Fruit fly (Drosophila melanogaster) ovary, adult (tissue): ENCODE measurements around the gene Octbeta1R.

Experiments
- CG17801 ChIP-seq: fragments of 200-800 bp; optimal IDR thresholded peaks from 2 replicates; lab custom pipeline; 2019; ENCODE audit warnings: missing biosample characterization, mild to moderate bottlenecking, missing genetic modification characterization, moderate library complexity; ENCODE audit not compliant: partially characterized antibody

The Octbeta1R gene

dm6 chr3R:22524344-22525072 is 27.5 kb downstream of the Octbeta1R start:
- no peak for TF ChIP-seq CG17801 (GFP tag; lab: Kevin White, UChicago)

- TF ChIP-seq CG17801 (GFP tag; lab: Kevin White, UChicago): no peak
These were observed 28.0 kb downstream of the Octbeta1R start for dm6 chr3R:22525073-22525413.

DNA sequence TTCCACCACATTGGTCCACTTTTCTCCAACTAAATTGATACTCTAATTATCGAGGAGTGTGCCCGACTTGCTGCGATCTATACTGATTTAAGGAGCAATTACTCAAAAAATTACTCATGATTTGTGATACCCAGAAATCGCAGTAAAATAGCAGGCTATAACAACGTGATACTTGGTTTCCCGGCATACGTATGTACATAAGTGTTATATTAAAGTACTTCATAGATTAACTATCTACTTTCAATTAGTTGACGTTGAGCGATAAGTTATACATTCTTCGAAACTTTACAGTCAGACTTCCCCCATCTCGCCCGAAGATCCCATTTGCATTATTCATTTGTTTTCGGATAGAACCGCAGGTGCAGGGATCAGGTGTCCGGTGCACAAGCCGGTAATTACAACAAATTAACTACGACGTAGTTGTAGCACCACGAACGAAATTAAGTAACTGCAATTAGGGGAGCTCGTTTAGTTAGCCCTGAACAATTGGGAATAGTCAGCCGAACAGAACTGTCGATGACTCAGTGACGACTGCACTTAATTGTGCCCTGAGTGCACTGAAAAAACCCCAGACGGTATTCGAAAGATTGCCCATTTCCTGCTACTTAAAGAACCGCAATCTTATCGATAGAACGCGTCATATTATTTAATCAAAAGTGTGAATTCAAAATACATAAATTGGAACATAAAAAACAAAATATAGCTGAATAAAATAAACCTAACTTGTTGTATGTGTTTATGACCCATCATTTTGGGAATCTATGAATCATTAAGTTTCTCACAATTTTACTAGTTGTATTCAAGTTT is 28.7 kb downstream of the Octbeta1R start:
- TF ChIP-seq CG17801 (GFP tag; lab: Kevin White, UChicago): peak; percentile 21

- no peak for TF ChIP-seq CG17801 (GFP tag; lab: Kevin White, UChicago)
These were observed 29.4 kb downstream of the Octbeta1R start for dm6 chr3R:22526353-22526907.

dm6 chr3R:22527192-22527591 is 30.2 kb downstream of the Octbeta1R start:
- no peak for TF ChIP-seq CG17801 (GFP tag; lab: Kevin White, UChicago)

DNA sequence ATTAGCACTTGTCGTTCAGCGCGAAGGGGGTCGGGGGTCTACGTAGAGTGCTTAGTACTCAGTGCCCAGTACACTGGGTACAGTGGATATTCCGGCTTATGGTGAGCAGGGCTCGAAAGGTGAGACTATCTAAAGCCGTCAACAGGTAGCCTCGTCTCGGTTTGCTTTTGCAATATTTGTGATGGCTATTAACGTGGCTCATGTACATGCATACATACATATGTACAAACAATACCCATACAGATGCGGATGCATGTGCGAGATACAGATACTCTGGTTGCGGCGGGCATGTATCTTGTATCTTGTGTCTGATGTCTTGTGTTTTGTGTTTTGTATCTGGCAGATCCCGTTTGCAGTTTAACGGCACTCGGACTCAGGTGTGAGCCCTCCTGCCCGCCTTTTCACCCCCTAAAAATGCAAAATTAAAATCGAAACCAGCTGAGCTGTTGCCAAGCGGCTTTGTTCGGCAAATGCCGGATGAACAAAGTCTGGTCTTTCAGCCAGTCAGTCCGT is 30.7 kb downstream of the Octbeta1R start:
- no peak for TF ChIP-seq CG17801 (GFP tag; lab: Kevin White, UChicago)

- TF ChIP-seq CG17801 (GFP tag; lab: Kevin White, UChicago): peak; percentile 57
These were observed 31.5 kb downstream of the Octbeta1R start, which contains the start of gene CG5346 for dm6 chr3R:22528264-22529158. Gene CG5346 (minus strand): TSS chr3R:22528663.

DNA sequence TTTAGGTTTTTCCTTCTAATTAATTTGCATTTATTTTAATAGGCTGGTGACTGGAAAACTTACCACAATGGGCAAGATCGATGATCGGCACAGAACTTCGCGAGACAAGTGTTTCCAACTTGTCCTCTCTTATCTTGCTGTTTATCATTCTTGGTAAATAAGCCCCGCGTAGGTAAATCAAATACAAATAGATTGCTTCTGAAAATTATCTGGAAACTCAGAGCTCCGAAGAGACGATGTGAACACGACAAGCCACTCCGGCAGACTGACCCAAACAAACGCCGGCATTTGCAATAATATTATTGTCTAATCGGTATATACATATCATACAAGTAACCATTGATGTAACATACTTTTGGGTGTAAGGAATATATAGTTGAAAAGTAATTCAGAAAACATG is 33.3 kb downstream of the Octbeta1R start, which contains the start of gene CG33099:
Gene CG33099, minus strand, starts transcription at position 268 of the 400 bp plus-strand sequence.
- TF ChIP-seq CG17801 (GFP tag; lab: Kevin White, UChicago): peak; percentile 29

DNA sequence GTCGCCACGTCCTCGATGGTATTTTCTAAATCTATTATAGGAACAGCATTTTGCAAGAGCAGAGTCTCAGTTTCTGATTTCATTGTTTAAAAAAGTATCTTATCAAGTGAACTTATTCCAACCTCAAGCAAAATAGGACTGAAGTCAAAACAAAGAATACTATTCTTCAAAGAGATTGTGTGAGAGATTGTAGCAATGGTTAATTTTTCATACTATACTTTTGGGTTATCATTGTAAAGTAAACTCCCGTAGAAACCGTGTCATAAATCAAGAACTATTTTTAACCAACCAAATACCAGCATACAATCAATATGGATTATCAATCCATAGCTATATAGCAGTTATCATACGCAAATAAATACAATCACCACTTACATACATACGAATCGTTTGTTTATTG is 34.8 kb downstream of the Octbeta1R start, which contains the start of gene CG33093:
Gene CG33093, minus strand, starts transcription at position 122 of the 400 bp plus-strand sequence.
- no peak for TF ChIP-seq CG17801 (GFP tag; lab: Kevin White, UChicago)

DNA sequence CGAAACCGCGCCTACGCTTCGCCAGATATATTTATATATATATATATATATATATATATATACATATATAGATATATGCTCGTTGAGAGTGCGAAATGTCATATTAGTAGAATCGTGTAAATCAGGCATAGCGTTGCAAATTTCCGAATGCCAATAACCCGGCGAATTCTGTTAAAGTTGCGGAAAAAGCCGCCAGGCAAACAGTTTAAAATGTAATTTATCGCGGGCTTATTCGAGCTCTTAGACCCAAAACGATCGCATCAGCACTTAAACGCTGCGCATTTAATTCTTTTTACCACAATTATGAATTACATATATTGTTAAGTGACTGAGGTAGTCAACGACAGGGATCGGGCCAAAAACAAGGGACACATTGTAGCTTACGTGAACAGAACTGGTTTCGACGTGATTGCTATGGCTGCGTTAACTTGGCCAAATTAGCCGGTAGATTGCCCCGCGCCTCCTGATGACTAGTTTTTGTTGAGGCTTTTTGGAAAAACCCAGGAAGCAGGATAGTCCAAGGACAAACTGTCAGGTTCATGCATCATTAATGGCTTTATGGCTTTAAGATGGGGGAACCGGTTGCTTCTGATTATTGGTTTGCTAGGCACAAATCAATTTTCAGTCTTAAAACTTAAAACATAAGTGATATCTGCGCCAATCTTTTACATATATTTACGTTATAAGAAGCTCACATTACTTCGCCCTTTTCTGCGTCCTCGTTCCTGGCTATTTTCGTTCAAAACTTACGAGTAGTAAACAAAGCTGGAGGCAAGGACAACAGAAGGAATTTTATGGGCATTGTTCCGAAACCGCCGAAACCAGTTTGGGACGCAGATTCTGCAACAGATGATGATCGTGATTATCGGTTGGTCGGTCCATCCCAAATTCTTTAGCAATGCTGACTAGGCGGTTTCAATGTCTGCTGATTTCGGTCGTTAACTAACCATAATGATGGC is 37.2 kb downstream of the Octbeta1R start:
- TF ChIP-seq CG17801 (GFP tag; lab: Kevin White, UChicago): no peak

- TF ChIP-seq CG17801 (GFP tag; lab: Kevin White, UChicago): no peak
These were observed 38.9 kb downstream of the Octbeta1R start for dm6 chr3R:22535945-22536344.

DNA sequence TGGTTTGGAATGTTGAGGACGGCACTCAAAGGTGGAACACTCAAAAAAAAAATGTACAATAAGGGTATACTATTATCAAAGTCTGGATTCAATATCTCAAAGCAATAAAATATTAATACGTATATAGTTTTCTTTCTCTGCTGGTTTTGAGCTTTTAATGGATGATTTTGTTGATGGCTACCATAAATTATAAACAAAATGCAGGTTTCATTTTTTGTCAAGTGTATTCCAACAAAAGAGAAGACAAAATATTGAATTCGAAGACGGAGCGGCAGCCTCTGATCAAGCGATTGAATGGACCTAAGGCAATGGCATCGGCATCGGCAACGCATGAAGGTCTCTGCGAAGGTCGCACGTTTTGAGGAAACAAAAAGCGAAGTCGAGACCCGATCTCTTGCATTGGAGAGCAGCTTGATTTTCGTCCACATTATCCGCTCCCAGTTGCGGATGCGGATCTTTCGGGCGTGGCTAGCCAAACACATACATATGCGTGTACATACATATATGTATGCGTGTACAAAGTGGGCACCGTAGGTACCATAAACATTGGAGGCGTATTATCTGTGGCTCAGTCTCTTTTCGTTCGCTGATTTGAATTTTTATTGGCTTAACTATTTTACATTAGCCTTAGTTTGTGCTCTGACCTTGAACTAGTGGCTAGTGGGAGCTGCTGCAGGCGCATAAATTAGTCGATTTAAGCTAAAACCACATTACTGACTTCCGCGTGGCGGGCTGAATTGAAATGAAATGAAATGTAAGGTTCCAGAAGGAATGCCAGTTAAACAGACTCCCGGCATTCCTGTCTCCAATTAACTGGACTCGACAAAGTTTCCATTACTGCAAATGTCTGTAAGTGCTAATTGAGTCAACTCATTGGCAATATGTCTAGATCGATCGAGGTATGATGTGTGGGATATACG is 39.7 kb downstream of the Octbeta1R start:
- no peak for TF ChIP-seq CG17801 (GFP tag; lab: Kevin White, UChicago)
